Fruit fly (Drosophila melanogaster) whole organism, embryonic: ENCODE data around the gene CG46313.

ENCODE experiments used
- B-H1 ChIP-seq: fragments of 200-800 bp; sonication (Bioruptor generic); IDR thresholded peaks from 3 replicates; pipeline ENCODE4 v1.3.6; 2022; ENCODE audit warnings: missing biosample characterization, missing genetic modification characterization
- CG10147 ChIP-seq: fragments of 200-800 bp; sonication (Bioruptor generic); optimal IDR thresholded peaks from 2 replicates; lab custom pipeline; 2019; ENCODE audit warnings: missing biosample characterization, mild to moderate bottlenecking, missing genetic modification characterization, moderate library complexity
- CG11398 ChIP-seq: fragments of 200-800 bp; sonication (Bioruptor generic); optimal IDR thresholded peaks from 2 replicates; lab custom pipeline; 2016; ENCODE audit warnings: missing biosample characterization, missing genetic modification characterization
- CG11504 ChIP-seq: fragments of 200-800 bp; sonication (Bioruptor generic); optimal IDR thresholded peaks from 3 replicates; lab custom pipeline; 2019; ENCODE audit warnings: missing biosample characterization, mild to moderate bottlenecking, missing genetic modification characterization, moderate library complexity
- CG1233 ChIP-seq: fragments of 200-800 bp; sonication (Bioruptor generic); optimal IDR thresholded peaks from 4 replicates; lab custom pipeline; 2018; ENCODE audit warnings: missing biosample characterization, mild to moderate bottlenecking, missing genetic modification characterization
- CG12942 ChIP-seq: fragments of 200-800 bp; sonication (Bioruptor generic); optimal IDR thresholded peaks from 3 replicates; lab custom pipeline; 2016; ENCODE audit warnings: missing biosample characterization, missing genetic modification characterization
- CG14441 ChIP-seq: fragments of 200-800 bp; sonication (Bioruptor generic); IDR thresholded peaks from 2 replicates; pipeline ENCODE4 v1.3.6; 2022; ENCODE audit warnings: missing biosample characterization, missing genetic modification characterization
- CG14710 ChIP-seq: fragments of 200-800 bp; sonication (Bioruptor generic); optimal IDR thresholded peaks from 3 replicates; lab custom pipeline; 2019; ENCODE audit warnings: missing biosample characterization, mild to moderate bottlenecking, missing genetic modification characterization, moderate library complexity
- CG15514 ChIP-seq: fragments of 200-800 bp; sonication (Bioruptor generic); optimal IDR thresholded peaks from 3 replicates; lab custom pipeline; 2017; ENCODE audit warnings: missing biosample characterization, missing genetic modification characterization, mild to moderate bottlenecking, moderate library complexity, missing genetic modification reagents
- CG15696 ChIP-seq: fragments of 200-800 bp; sonication (Bioruptor generic); optimal IDR thresholded peaks from 2 replicates; lab custom pipeline; 2019; ENCODE audit warnings: missing biosample characterization, mild to moderate bottlenecking, missing genetic modification characterization, moderate library complexity
- CG16813 ChIP-seq: fragments of 200-800 bp; sonication (Bioruptor generic); IDR thresholded peaks from 3 replicates; pipeline ENCODE4 v1.3.6; 2022; ENCODE audit warnings: missing biosample characterization, missing genetic modification characterization; ENCODE audit not compliant: partially characterized antibody
- CG2116 ChIP-seq: fragments of 200-800 bp; sonication (Bioruptor generic); optimal IDR thresholded peaks from 3 replicates; lab custom pipeline; 2018; ENCODE audit warnings: missing biosample characterization, mild to moderate bottlenecking, missing genetic modification characterization
- CG2889 ChIP-seq: fragments of 200-800 bp; sonication (Bioruptor generic); IDR thresholded peaks from 3 replicates; pipeline ENCODE4 v1.3.6; 2022; ENCODE audit warnings: missing biosample characterization, missing genetic modification characterization
- CG3065 ChIP-seq: fragments of 200-800 bp; sonication (Bioruptor generic); optimal IDR thresholded peaks from 2 replicates; lab custom pipeline; 2016; ENCODE audit warnings: missing biosample characterization, missing genetic modification characterization
- CG3281 ChIP-seq: fragments of 200-800 bp; sonication (Bioruptor generic); optimal IDR thresholded peaks from 3 replicates; lab custom pipeline; 2017; ENCODE audit warnings: missing biosample characterization, mild to moderate bottlenecking, missing genetic modification characterization
- CG33557 ChIP-seq: fragments of 200-800 bp; sonication (Bioruptor generic); optimal IDR thresholded peaks from 2 replicates; lab custom pipeline; 2019; ENCODE audit warnings: missing biosample characterization, mild to moderate bottlenecking, missing genetic modification characterization, moderate library complexity
- CG3995 ChIP-seq: fragments of 200-800 bp; sonication (Bioruptor generic); optimal IDR thresholded peaks from 3 replicates; lab custom pipeline; 2016; ENCODE audit warnings: missing biosample characterization, missing genetic modification characterization
- CG4404 ChIP-seq: fragments of 200-800 bp; sonication (Bioruptor generic); IDR thresholded peaks from 2 replicates; pipeline ENCODE4 v1.3.6; 2022; ENCODE audit warnings: missing biosample characterization, missing genetic modification characterization
- CG4854 ChIP-seq: fragments of 200-800 bp; sonication (Bioruptor generic); optimal IDR thresholded peaks from 2 replicates; lab custom pipeline; 2016; ENCODE audit warnings: missing biosample characterization, missing genetic modification characterization, inconsistent platforms
- CG7357 ChIP-seq: fragments of 200-800 bp; sonication (Bioruptor generic); IDR thresholded peaks from 3 replicates; pipeline ENCODE4 v1.3.6; 2022; ENCODE audit warnings: missing biosample characterization, missing genetic modification characterization
- CG9609 ChIP-seq: fragments of 200-800 bp; sonication (Bioruptor generic); optimal IDR thresholded peaks from 3 replicates; lab custom pipeline; 2016; ENCODE audit warnings: missing biosample characterization, missing genetic modification characterization
- HmgD ChIP-seq: fragments of 200-800 bp; sonication (Bioruptor generic); optimal IDR thresholded peaks from 3 replicates; lab custom pipeline; 2016; ENCODE audit warnings: missing biosample characterization, missing genetic modification characterization
- Hmx ChIP-seq: fragments of 200-800 bp; sonication (Bioruptor generic); optimal IDR thresholded peaks from 2 replicates; lab custom pipeline; 2016; ENCODE audit warnings: missing biosample characterization, missing genetic modification characterization
- Hr3 ChIP-seq: fragments of 200-800 bp; sonication (Bioruptor generic); optimal IDR thresholded peaks from 3 replicates; lab custom pipeline; 2016; ENCODE audit warnings: missing biosample characterization, missing genetic modification characterization
- Jarid2 ChIP-seq: fragments of 200-800 bp; sonication (Bioruptor generic); optimal IDR thresholded peaks from 3 replicates; lab custom pipeline; 2017; ENCODE audit warnings: mild to moderate bottlenecking, missing biosample characterization, missing genetic modification reagents, missing genetic modification characterization
- Mad ChIP-seq: fragments of 200-800 bp; sonication (Bioruptor generic); optimal IDR thresholded peaks from 2 replicates; lab custom pipeline; 2016; ENCODE audit warnings: missing biosample characterization, missing genetic modification characterization
- Med ChIP-seq: fragments of 200-800 bp; sonication (Bioruptor generic); peaks from one replicate; lab custom pipeline; 2016; ENCODE audit warnings: missing biosample characterization, missing genetic modification characterization, mild to moderate bottlenecking, inconsistent platforms, moderate library complexity
- Sin3A ChIP-seq: fragments of >200 bp; optimal IDR thresholded peaks from 2 replicates; lab custom pipeline; 2018
- Sry-δ ChIP-seq: fragments of 200-800 bp; sonication (Bioruptor generic); optimal IDR thresholded peaks from 2 replicates; lab custom pipeline; 2016; ENCODE audit warnings: missing biosample characterization, missing genetic modification characterization
- Tbp ChIP-seq: fragments of >200 bp; optimal IDR thresholded peaks from 2 replicates; lab custom pipeline; 2018; ENCODE audit warnings: missing biosample characterization, missing genetic modification characterization
- ara ChIP-seq: fragments of 200-800 bp; sonication (Bioruptor generic); IDR thresholded peaks from 2 replicates; pipeline ENCODE4 v1.3.6; 2022; ENCODE audit warnings: missing biosample characterization, missing genetic modification characterization
- bcd ChIP-seq: fragments of 200-800 bp; sonication (Bioruptor generic); optimal IDR thresholded peaks from 2 replicates; lab custom pipeline; 2017; ENCODE audit warnings: missing biosample characterization, mild to moderate bottlenecking, missing genetic modification characterization
- ci ChIP-seq: fragments of 200-800 bp; sonication (Bioruptor generic); IDR thresholded peaks from 3 replicates; pipeline ENCODE4 v1.3.6; 2022; ENCODE audit warnings: missing biosample characterization, missing genetic modification characterization
- dpn ChIP-seq, 2 experiments: fragments of 200-800 bp; sonication (Bioruptor generic); optimal IDR thresholded peaks; 3 replicates each; lab custom pipeline; 2016; ENCODE audit warnings: missing biosample characterization in 2 of 2, missing genetic modification characterization in 2 of 2
- eve ChIP-seq, 2 experiments: fragments of >200 bp; optimal IDR thresholded peaks; 2 replicates each; lab custom pipeline; 2017; ENCODE audit warnings: missing biosample characterization in 2 of 2, missing genetic modification characterization in 2 of 2
- fd102C ChIP-seq: fragments of 200-800 bp; sonication (Bioruptor generic); optimal IDR thresholded peaks from 2 replicates; lab custom pipeline; 2018; ENCODE audit warnings: missing biosample characterization, mild to moderate bottlenecking, missing genetic modification characterization, moderate library complexity
- h ChIP-seq: fragments of >200 bp; optimal IDR thresholded peaks from 2 replicates; lab custom pipeline; 2017
- lbe ChIP-seq: fragments of 200-800 bp; sonication (Bioruptor generic); optimal IDR thresholded peaks from 2 replicates; lab custom pipeline; 2016; ENCODE audit warnings: missing biosample characterization, mild to moderate bottlenecking, missing genetic modification characterization
- mam ChIP-seq: fragments of 200-800 bp; sonication (Bioruptor generic); optimal IDR thresholded peaks from 3 replicates; lab custom pipeline; 2016; ENCODE audit warnings: missing biosample characterization, missing genetic modification characterization
- oc ChIP-seq: fragments of 200-800 bp; sonication (Bioruptor generic); optimal IDR thresholded peaks from 2 replicates; lab custom pipeline; 2018; ENCODE audit warnings: missing biosample characterization, mild to moderate bottlenecking, missing genetic modification characterization, moderate library complexity
- odd ChIP-seq: fragments of 200-800 bp; sonication (Bioruptor generic); optimal IDR thresholded peaks from 2 replicates; lab custom pipeline; 2017; ENCODE audit warnings: missing biosample characterization, mild to moderate bottlenecking, missing genetic modification characterization
- pb ChIP-seq: fragments of 200-800 bp; sonication (Bioruptor generic); optimal IDR thresholded peaks from 3 replicates; lab custom pipeline; 2016; ENCODE audit warnings: missing biosample characterization, missing genetic modification characterization
- ranshi ChIP-seq: fragments of 200-800 bp; sonication (Bioruptor generic); IDR thresholded peaks from 2 replicates; pipeline ENCODE4 v1.3.6; 2022; ENCODE audit warnings: missing biosample characterization, missing genetic modification characterization
- ro ChIP-seq: fragments of 200-800 bp; sonication (Bioruptor generic); IDR thresholded peaks from 2 replicates; pipeline ENCODE4 v1.3.6; 2022; ENCODE audit warnings: missing biosample characterization, missing genetic modification characterization
- sim ChIP-seq: fragments of 200-800 bp; sonication (Bioruptor generic); IDR thresholded peaks from 2 replicates; pipeline ENCODE4 v1.3.6; 2022; ENCODE audit warnings: missing biosample characterization, missing genetic modification characterization
- sna ChIP-seq: fragments of 200-800 bp; sonication (Bioruptor generic); IDR thresholded peaks from 2 replicates; pipeline ENCODE4 v1.3.6; 2022; ENCODE audit warnings: missing biosample characterization, missing genetic modification characterization; ENCODE audit not compliant: partially characterized antibody
- toy ChIP-seq: fragments of 200-800 bp; sonication (Bioruptor generic); IDR thresholded peaks from 2 replicates; pipeline ENCODE4 v1.3.6; 2022; ENCODE audit warnings: missing biosample characterization, missing genetic modification characterization
- yki ChIP-seq: fragments of >200 bp; optimal IDR thresholded peaks from 3 replicates; lab custom pipeline; 2018
- zfh1 ChIP-seq: fragments of 200-800 bp; sonication (Bioruptor generic); IDR thresholded peaks from 3 replicates; pipeline ENCODE4 v1.3.6; 2022; ENCODE audit warnings: missing biosample characterization, missing genetic modification characterization

CG46313 gene

DNA sequence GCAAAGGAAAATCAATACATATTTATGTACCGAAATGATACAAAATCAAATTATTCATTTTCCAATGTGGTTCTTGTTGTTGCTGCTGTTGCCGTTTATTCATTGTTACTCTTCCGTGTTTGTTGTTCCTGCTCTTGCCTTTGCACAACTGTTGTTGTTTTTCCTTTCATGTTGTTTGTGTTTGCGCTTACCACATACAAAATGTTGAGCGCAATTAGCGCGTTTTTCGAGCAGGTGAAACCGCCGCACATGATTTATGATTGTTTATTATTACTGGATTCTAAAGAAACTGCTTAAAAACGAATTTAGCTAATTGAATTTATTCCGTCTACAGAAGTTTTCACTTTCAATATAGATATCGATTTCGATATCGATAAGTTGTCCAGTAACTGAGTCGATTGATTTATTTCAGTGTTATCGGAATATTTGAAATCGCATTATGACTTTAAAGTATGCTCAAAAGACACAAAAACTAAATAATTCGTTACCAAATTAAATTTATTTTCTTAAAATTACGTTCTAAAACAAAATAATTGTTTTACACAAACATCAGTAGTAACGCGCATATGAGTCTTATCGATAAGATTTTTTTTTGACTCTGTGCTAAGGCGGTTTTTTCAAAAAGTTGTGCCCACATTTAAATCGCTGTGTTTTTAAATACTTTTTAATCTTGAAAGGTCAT, 13.7 kb upstream of the CG46313 start, which contains the start of gene Tsp97E (continued):
- TF ChIP-seq CG14710, result peak; percentile 64
- no peak for TF ChIP-seq B-H1 (GFP tag; lab: Robert Waterston, UW)
- no peak for TF ChIP-seq Jarid2 (GFP tag; lab: Kevin White, UChicago)
- TF ChIP-seq odd, result no peak
- TF ChIP-seq CG12942, result no peak
- TF ChIP-seq CG16813, result peak; percentile 72
- TF ChIP-seq CG15696 (tag; lab: Kevin White, UChicago), result no peak
- TF ChIP-seq fd102C, result no peak
- no peak for TF ChIP-seq ci
- TF ChIP-seq CG4854 (GFP tag; lab: Kevin White, UChicago), result no peak

DNA sequence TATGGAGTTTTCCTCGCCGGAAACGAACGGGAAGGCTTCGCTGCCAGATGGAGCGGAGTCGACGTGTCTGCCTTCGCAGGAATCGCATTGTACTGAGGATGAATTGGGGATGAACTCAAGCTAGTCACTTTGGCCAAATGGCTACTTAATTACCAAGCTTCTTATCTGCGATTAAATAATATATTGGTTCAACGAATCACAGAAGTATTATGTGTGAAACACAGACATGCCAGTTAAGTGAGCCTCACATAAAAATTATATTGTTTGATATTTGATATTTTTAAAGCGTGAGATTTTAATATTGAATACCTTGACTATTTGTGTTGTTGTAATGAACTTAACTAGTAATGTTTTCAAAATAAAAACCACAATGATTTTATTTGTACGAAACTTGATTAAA, 12.0 kb upstream of the CG46313 start, which contains the start of gene Gr97a:
Gr97a (minus strand) TSS at position 101 of the 400 bp plus-strand sequence.
- TF ChIP-seq mam (GFP tag; lab: Kevin White, UChicago), result no peak
- 0 out of 3 replicates have a peak, but pooled peaks have one; percentile 4 for TF ChIP-seq zfh1
- TF ChIP-seq CG3995 (GFP tag; lab: Kevin White, UChicago), result peak; percentile 50
- 0 out of 2 replicates have a peak, but pooled peaks have one; percentile 11 for TF ChIP-seq CG14441 (GFP tag; lab: Robert Waterston, UW)
- TF ChIP-seq CG1233 (GFP tag; lab: Kevin White, UChicago), result no peak

DNA sequence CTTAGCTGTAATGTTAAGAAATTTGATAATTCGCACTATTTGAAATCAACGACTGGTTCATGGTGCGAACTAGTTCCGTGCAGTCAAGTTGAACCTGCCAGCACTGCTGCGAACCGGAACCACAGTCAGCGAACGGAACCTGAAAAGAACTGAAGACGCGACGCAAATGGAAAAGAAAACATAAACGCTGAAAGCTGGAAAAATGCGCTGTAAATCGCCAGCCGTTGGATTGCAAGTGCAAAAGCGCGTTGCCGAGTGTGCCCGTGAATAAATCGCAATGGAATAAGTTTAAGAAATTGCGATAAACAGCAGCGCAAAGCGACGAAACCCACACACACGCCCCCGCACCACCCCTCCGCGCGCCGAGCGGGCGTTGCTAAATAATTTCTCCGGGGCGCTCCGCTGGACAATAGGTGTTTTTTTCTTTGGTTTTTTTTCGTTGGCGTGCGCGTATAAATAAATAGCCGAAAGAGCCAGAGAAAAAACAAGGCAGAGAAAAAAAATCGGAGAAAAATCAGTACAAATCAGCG, 11.5 kb upstream of the CG46313 start, which contains the start of gene CG5521:
CG5521 (plus strand) TSS at position 137 of the 530 bp plus-strand sequence.
- TF ChIP-seq Hmx (GFP tag; lab: Kevin White, UChicago) (no peak), CG3281 (GFP tag; lab: Kevin White, UChicago) (peak; percentile 30), HmgD (GFP tag; lab: Kevin White, UChicago) (no peak), CG11504 (tag; lab: Kevin White, UChicago) (no peak), sna (GFP tag; lab: Robert Waterston, UW) (0 out of 2 replicates have a peak, but pooled peaks have one; percentile 18), CG4404 (GFP tag; lab: Robert Waterston, UW) (no peak), CG7357 (no peak), CG2116 (GFP tag; lab: Kevin White, UChicago) (no peak), Tbp (GFP tag; lab: Kevin White, UChicago) (no peak), eve (GFP tag; optimal IDR thresholded peaks at IDR 0.05; lab: Kevin White, UChicago) (no peak), CG11398 (no peak), Mad (no peak), lbe (GFP tag; lab: Kevin White, UChicago) (no peak), CG4854 (GFP tag; lab: Kevin White, UChicago) (no peak), oc (tag; lab: Kevin White, UChicago) (no peak), bcd (GFP tag; lab: Kevin White, UChicago) (no peak), CG1233 (GFP tag; lab: Kevin White, UChicago) (no peak), CG10147 (GFP tag; lab: Kevin White, UChicago) (no peak), toy (no peak), h (lab: Kevin White, UChicago) (no peak), CG15514 (peak; percentile 100), ranshi (GFP tag; lab: Robert Waterston, UW) (no peak), yki (no peak), Hr3 (no peak), CG33557 (GFP tag; lab: Kevin White, UChicago) (no peak), Sin3A (no peak), pb (GFP tag; lab: Kevin White, UChicago) (no peak), sim (GFP tag; lab: Robert Waterston, UW) (no peak), ara (GFP tag; lab: Robert Waterston, UW) (0 out of 2 replicates have a peak, but pooled peaks have one; percentile 24), CG3065 (GFP tag; lab: Kevin White, UChicago) (no peak), Med (GFP tag; lab: Kevin White, UChicago) (peak; percentile 67), ro (GFP tag; lab: Robert Waterston, UW) (no peak), CG9609 (GFP tag; lab: Kevin White, UChicago) (no peak), Sry-δ (no peak), CG2889 (GFP tag; lab: Robert Waterston, UW) (no peak), dpn (GFP tag; optimal IDR thresholded peaks at IDR 0.05; lab: Kevin White, UChicago) (no peak)
